Fruit fly (Drosophila melanogaster): Measurements from ENCODE around the gene CG33116.

The CG33116 gene

dm6 chr2L:19565233-19565898, 32.1 kb downstream of the CG33116 start, which contains the start of gene CG13077 (continued):
- TF ChIP-seq CG12659 (GFP tag; optimal IDR thresholded peaks at IDR 0.05) (no peak), CG9876 (GFP tag; optimal IDR thresholded peaks at IDR 0.05) (no peak), her (GFP tag; optimal IDR thresholded peaks at IDR 0.05) (no peak), sug (tag; optimal IDR thresholded peaks at IDR 0.05) (no peak), CG11560 (tag; IDR thresholded peaks at IDR 0.05) (no peak)

dm6 chr2L:19567305-19567898, 34.1 kb downstream of the CG33116 start:
- TF ChIP-seq Pdp1 (GFP tag; optimal IDR thresholded peaks at IDR 0.05): peak in 1 of 2 experiments; percentile 93
- peak; percentile 63 for TF ChIP-seq D19A (tag; optimal IDR thresholded peaks at IDR 0.05)
- TF ChIP-seq Dbx (GFP tag; IDR thresholded peaks at IDR 0.05): no peak
- peak; percentile 69 for TF ChIP-seq lab (GFP tag; optimal IDR thresholded peaks at IDR 0.05)
- TF ChIP-seq sens (GFP tag): peak; percentile 16
- TF ChIP-seq CG11085 (GFP tag; IDR thresholded peaks at IDR 0.05): no peak
- no peak for TF ChIP-seq sd (tag; optimal IDR thresholded peaks at IDR 0.05)

- TF ChIP-seq Bteb2 (GFP tag; optimal IDR thresholded peaks at IDR 0.05): no peak
- TF ChIP-seq D (optimal IDR thresholded peaks at IDR 0.05): no peak
- TF ChIP-seq D (GFP tag; optimal IDR thresholded peaks at IDR 0.05): peak; percentile 7
- peak; percentile 6 for TF ChIP-seq lilli (GFP tag; optimal IDR thresholded peaks at IDR 0.05)
- peak; percentile 81 for TF ChIP-seq Med (GFP tag)
- no peak for TF ChIP-seq CG12219 (GFP tag; optimal IDR thresholded peaks at IDR 0.05)
- peak; percentile 53 for TF ChIP-seq cg (GFP tag; optimal IDR thresholded peaks at IDR 0.05)
- TF ChIP-seq kni (GFP tag; optimal IDR thresholded peaks at IDR 0.05): peak; percentile 36
- peak; percentile 74 for TF ChIP-seq grau (tag; optimal IDR thresholded peaks at IDR 0.05)
- peak; percentile 27; the same call in 1 of the 2 replicates for TF ChIP-seq vvl (GFP tag; IDR thresholded peaks at IDR 0.05)
- TF ChIP-seq CG17359 (tag; optimal IDR thresholded peaks at IDR 0.05): peak; percentile 22
- no peak for TF ChIP-seq sens-2 (GFP tag; IDR thresholded peaks at IDR 0.05)
- TF ChIP-seq Drgx (GFP tag; IDR thresholded peaks at IDR 0.05): 0 out of 2 replicates have a peak, but pooled peaks have one; percentile 34
- TF ChIP-seq org-1 (GFP tag; optimal IDR thresholded peaks at IDR 0.05): no peak
- TF ChIP-seq onecut (GFP tag; IDR thresholded peaks at IDR 0.05): no peak
- 0 out of 3 replicates have a peak, but pooled peaks have one; percentile 12 for TF ChIP-seq row (GFP tag; IDR thresholded peaks at IDR 0.05)
- no peak for TF ChIP-seq hkb (optimal IDR thresholded peaks at IDR 0.05)
- TF ChIP-seq hkb (GFP tag; IDR thresholded peaks at IDR 0.05): 0 out of 2 replicates have a peak, but pooled peaks have one; percentile 10
- TF ChIP-seq CG6683 (GFP tag; optimal IDR thresholded peaks at IDR 0.05): no peak
- peak; percentile 47 for TF ChIP-seq oc (tag; optimal IDR thresholded peaks at IDR 0.05)
- no peak for TF ChIP-seq Lhr (GFP tag; optimal IDR thresholded peaks at IDR 0.05)
- peak; percentile 46 for TF ChIP-seq sens (GFP tag)
- TF ChIP-seq tll (GFP tag; optimal IDR thresholded peaks at IDR 0.05): no peak
- no peak for TF ChIP-seq Ssrp (tag; optimal IDR thresholded peaks at IDR 0.05)
- no peak for TF ChIP-seq CG14050 (GFP tag; IDR thresholded peaks at IDR 0.05)
- no peak for TF ChIP-seq tin (GFP tag; optimal IDR thresholded peaks at IDR 0.05)
- TF ChIP-seq NFAT (GFP tag; IDR thresholded peaks at IDR 0.05): no peak
- peak; percentile 21 for TF ChIP-seq gsb-n (tag; optimal IDR thresholded peaks at IDR 0.05)
- peak; percentile 37 for TF ChIP-seq Vsx1 (GFP tag; optimal IDR thresholded peaks at IDR 0.05)
- peak; percentile 9 for TF ChIP-seq Oli (tag; optimal IDR thresholded peaks at IDR 0.05)
These were observed 37.6 kb downstream of the CG33116 start for dm6 chr2L:19570806-19571254.
